Fruit fly (Drosophila melanogaster): ENCODE measurements around the gene fws.

The fws gene

dm6 chr2L:17497108-17497507 lies 16.3 kb upstream of the fws start, which contains the start of gene qua:
qua (minus strand) TSS chr2L:17497208.
- TF ChIP-seq Dfd (GFP tag; optimal IDR thresholded peaks at IDR 0.05) (no peak), psq (GFP tag; optimal IDR thresholded peaks at IDR 0.05) (no peak), Abd-B (GFP tag; optimal IDR thresholded peaks at IDR 0.05) (no peak), GATAd (GFP tag; optimal IDR thresholded peaks at IDR 0.05) (no peak), dl (GFP tag; optimal IDR thresholded peaks at IDR 0.05; ENCODE audit: insufficient read depth in 1 of 2, partially characterized antibody in 2 of 2) (no peak), Hnf4 (GFP tag; optimal IDR thresholded peaks at IDR 0.05) (no peak), OdsH (GFP tag; optimal IDR thresholded peaks at IDR 0.05) (no peak), ey (GFP tag; optimal IDR thresholded peaks at IDR 0.05) (no peak), HLH106 (tag; optimal IDR thresholded peaks at IDR 0.05) (no peak), Mio (GFP tag; optimal IDR thresholded peaks at IDR 0.05) (no peak), dsf (GFP tag; optimal IDR thresholded peaks at IDR 0.05; ENCODE audit: borderline replicate concordance) (no peak), rgr (GFP tag; optimal IDR thresholded peaks at IDR 0.05) (no peak), Hr78 (GFP tag; optimal IDR thresholded peaks at IDR 0.05) (no peak), foxo (GFP tag; optimal IDR thresholded peaks at IDR 0.05) (no peak), pan (optimal IDR thresholded peaks at IDR 0.05) (no peak), Hr83 (GFP tag; optimal IDR thresholded peaks at IDR 0.05; ENCODE audit: poor library complexity, severe bottlenecking) (no peak), lola (GFP tag; optimal IDR thresholded peaks at IDR 0.05) (no peak), h (GFP tag; optimal IDR thresholded peaks at IDR 0.05) (no peak), usp (GFP tag; optimal IDR thresholded peaks at IDR 0.05) (no peak)

- no peak for TF ChIP-seq Hnf4 (GFP tag; optimal IDR thresholded peaks at IDR 0.05)
- TF ChIP-seq ey (GFP tag; optimal IDR thresholded peaks at IDR 0.05), result no peak
- TF ChIP-seq usp (GFP tag; optimal IDR thresholded peaks at IDR 0.05), result no peak
- TF ChIP-seq sv (GFP tag; optimal IDR thresholded peaks at IDR 0.05), result no peak
- TF ChIP-seq brk (GFP tag; optimal IDR thresholded peaks at IDR 0.05), result no peak
- no peak for TF ChIP-seq Mio (GFP tag; optimal IDR thresholded peaks at IDR 0.05)
- TF ChIP-seq woc (GFP tag; optimal IDR thresholded peaks at IDR 0.05), result no peak
- no peak for TF ChIP-seq fru (GFP tag; optimal IDR thresholded peaks at IDR 0.05)
- TF ChIP-seq N (GFP tag; optimal IDR thresholded peaks at IDR 0.05), result no peak
- TF ChIP-seq br (GFP tag; optimal IDR thresholded peaks at IDR 0.05), result no peak
- TF ChIP-seq lola (GFP tag; optimal IDR thresholded peaks at IDR 0.05), result no peak
These were observed 14.9 kb upstream of the fws start for dm6 chr2L:17495759-17496158.

- TF ChIP-seq dmrt93B (GFP tag; optimal IDR thresholded peaks at IDR 0.05), result no peak
- TF ChIP-seq psq (GFP tag; optimal IDR thresholded peaks at IDR 0.05), result no peak
- no peak for TF ChIP-seq brk (GFP tag; optimal IDR thresholded peaks at IDR 0.05)
- no peak for TF ChIP-seq sage (GFP tag; optimal IDR thresholded peaks at IDR 0.05)
- no peak for TF ChIP-seq Dif (GFP tag; optimal IDR thresholded peaks at IDR 0.05; ENCODE audit: partially characterized antibody)
These were observed 11.9 kb upstream of the fws start for dm6 chr2L:17492680-17493079.

dm6 chr2L:17486264-17486663 lies 5.4 kb upstream of the fws start, which contains the start of gene CG43220:
CG43220 (plus strand) TSS chr2L:17486564.
- TF ChIP-seq Rel (GFP tag; optimal IDR thresholded peaks at IDR 0.05) (no peak), Rel (tag; optimal IDR thresholded peaks at IDR 0.05) (no peak), foxo (GFP tag; optimal IDR thresholded peaks at IDR 0.05) (no peak), OdsH (GFP tag; optimal IDR thresholded peaks at IDR 0.05) (no peak), Hr78 (GFP tag; optimal IDR thresholded peaks at IDR 0.05) (no peak), dsf (GFP tag; optimal IDR thresholded peaks at IDR 0.05; ENCODE audit: borderline replicate concordance) (no peak), sv (GFP tag; optimal IDR thresholded peaks at IDR 0.05) (no peak), dmrt93B (GFP tag; optimal IDR thresholded peaks at IDR 0.05) (no peak), jim (GFP tag; optimal IDR thresholded peaks at IDR 0.05) (no peak), pan (optimal IDR thresholded peaks at IDR 0.05) (no peak), N (GFP tag; optimal IDR thresholded peaks at IDR 0.05) (no peak), psq (GFP tag; optimal IDR thresholded peaks at IDR 0.05) (no peak), brk (GFP tag; optimal IDR thresholded peaks at IDR 0.05) (no peak), CG9705 (GFP tag; optimal IDR thresholded peaks at IDR 0.05) (no peak), Hnf4 (GFP tag; optimal IDR thresholded peaks at IDR 0.05) (no peak), h (GFP tag; optimal IDR thresholded peaks at IDR 0.05) (no peak), CrebA (GFP tag; optimal IDR thresholded peaks at IDR 0.05; ENCODE audit: borderline replicate concordance) (no peak), Sp1 (GFP tag; optimal IDR thresholded peaks at IDR 0.05) (no peak)

Measured in whole organism, wandering third instar larva.